Worm (Caenorhabditis elegans): ENCODE data around the gene C49F5.8.
"Not testable (repeated sequence)": the region's sequence is repeated elsewhere in the genome, so short reads cannot be mapped to it uniquely, and the experiment has no call there.

DNA sequence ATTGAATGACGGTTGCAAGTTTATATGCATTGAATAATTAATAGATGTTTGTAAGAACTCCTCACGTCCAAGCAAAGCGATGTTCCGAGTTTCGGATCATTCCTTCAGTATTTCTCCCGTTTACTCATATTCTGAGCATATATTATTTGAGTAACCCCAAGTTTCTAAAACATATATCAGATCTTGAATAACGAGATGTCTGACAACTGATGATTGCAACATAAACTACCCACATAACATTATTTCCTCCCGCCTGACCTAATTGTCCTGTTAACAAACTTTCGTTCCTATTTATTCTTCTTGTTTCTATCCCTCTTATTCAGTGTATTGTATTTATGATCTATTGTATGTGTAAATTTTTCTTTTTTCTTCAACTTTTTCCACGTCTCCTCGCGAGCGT, 1.2 kb downstream of the C49F5.8 start, which contains the start of gene C49F5.13:
- not testable (repeated sequence) for TF ChIP-seq snpc-4, nhr-237, ceh-82 (tag; optimal IDR thresholded peaks at IDR 0.05)
